Fruit fly (Drosophila melanogaster) whole organism, adult: Measurements from ENCODE around the gene Ptpmeg2.

Experiments used
- CG11617 ChIP-seq: fragments of 200-800 bp; sonication (Bioruptor generic); optimal IDR thresholded peaks from 2 replicates; lab custom pipeline; 2017; ENCODE audit warnings: mild to moderate bottlenecking, missing biosample characterization, missing genetic modification reagents, missing genetic modification characterization
- CG12768 ChIP-seq: fragments of 200-800 bp; sonication (Bioruptor generic); optimal IDR thresholded peaks from 2 replicates; lab custom pipeline; 2017; ENCODE audit warnings: missing biosample characterization, missing genetic modification characterization, mild to moderate bottlenecking, moderate library complexity, missing genetic modification reagents
- CG14711 ChIP-seq: fragments of 200-800 bp; sonication (Bioruptor generic); optimal IDR thresholded peaks from 2 replicates; lab custom pipeline; 2018; ENCODE audit warnings: missing biosample characterization, mild to moderate bottlenecking, missing genetic modification characterization, moderate library complexity
- CG1620 ChIP-seq: fragments of 200-800 bp; sonication (Bioruptor generic); optimal IDR thresholded peaks from 2 replicates; lab custom pipeline; 2016; ENCODE audit warnings: missing biosample characterization, missing genetic modification characterization
- CG33017 ChIP-seq: fragments of 200-800 bp; sonication (Bioruptor generic); optimal IDR thresholded peaks from 2 replicates; lab custom pipeline; 2018; ENCODE audit warnings: missing biosample characterization, mild to moderate bottlenecking, missing genetic modification characterization, moderate library complexity
- CG5204 ChIP-seq: fragments of 200-800 bp; sonication (Bioruptor generic); optimal IDR thresholded peaks from 2 replicates; lab custom pipeline; 2016; ENCODE audit warnings: missing biosample characterization, missing genetic modification characterization
- CG7045 ChIP-seq: fragments of 200-800 bp; sonication (Bioruptor generic); optimal IDR thresholded peaks from 2 replicates; lab custom pipeline; 2017; ENCODE audit warnings: missing biosample characterization, mild to moderate bottlenecking, missing genetic modification characterization
- CG7101 ChIP-seq: fragments of 200-800 bp; sonication (Bioruptor generic); optimal IDR thresholded peaks from 2 replicates; lab custom pipeline; 2018; ENCODE audit warnings: missing biosample characterization, mild to moderate bottlenecking, missing genetic modification characterization, moderate library complexity
- Clk ChIP-seq: fragments of 200-800 bp; sonication (Bioruptor generic); optimal IDR thresholded peaks from 2 replicates; lab custom pipeline; 2017; ENCODE audit warnings: missing biosample characterization, missing genetic modification characterization
- Crg-1 ChIP-seq: fragments of 200-800 bp; sonication (Bioruptor generic); optimal IDR thresholded peaks from 2 replicates; lab custom pipeline; 2016; ENCODE audit warnings: missing biosample characterization, missing genetic modification characterization
- Hr96 ChIP-seq: fragments of 200-800 bp; sonication (Bioruptor generic); optimal IDR thresholded peaks from 2 replicates; lab custom pipeline; 2016; ENCODE audit warnings: missing biosample characterization, missing genetic modification characterization
- Mnt ChIP-seq: fragments of 200-800 bp; sonication (Bioruptor generic); optimal IDR thresholded peaks from 2 replicates; lab custom pipeline; 2016; ENCODE audit warnings: missing biosample characterization, mild to moderate bottlenecking, missing genetic modification characterization
- bab1 ChIP-seq: fragments of 200-800 bp; sonication (Bioruptor generic); optimal IDR thresholded peaks from 3 replicates; lab custom pipeline; 2019; ENCODE audit warnings: missing biosample characterization, mild to moderate bottlenecking, missing genetic modification characterization, moderate library complexity
- cic ChIP-seq: fragments of 200-800 bp; sonication (Bioruptor generic); optimal IDR thresholded peaks from 2 replicates; lab custom pipeline; 2017; ENCODE audit warnings: missing biosample characterization, mild to moderate bottlenecking, missing genetic modification characterization, moderate library complexity
- cnc ChIP-seq, 2 experiments: fragments of >200 bp; optimal IDR thresholded peaks; 2 replicates each; lab custom pipeline; 2017
- kay ChIP-seq: fragments of 200-800 bp; sonication (Bioruptor generic); peaks from one replicate; lab custom pipeline; 2016; ENCODE audit warnings: missing biosample characterization, missing genetic modification characterization, borderline replicate concordance
- ovo ChIP-seq: fragments of 200-800 bp; sonication (Bioruptor generic); optimal IDR thresholded peaks from 2 replicates; lab custom pipeline; 2016; ENCODE audit warnings: missing biosample characterization, missing genetic modification characterization
- pad ChIP-seq: fragments of 200-800 bp; sonication (Bioruptor generic); optimal IDR thresholded peaks from 3 replicates; lab custom pipeline; 2017; ENCODE audit warnings: missing biosample characterization, missing genetic modification characterization, mild to moderate bottlenecking, moderate library complexity, missing genetic modification reagents
- tj ChIP-seq: fragments of 200-800 bp; sonication (Bioruptor generic); optimal IDR thresholded peaks from 3 replicates; lab custom pipeline; 2017; ENCODE audit warnings: missing biosample characterization, mild to moderate bottlenecking, missing genetic modification characterization, moderate library complexity
- toe ChIP-seq: fragments of 200-800 bp; sonication (Bioruptor generic); optimal IDR thresholded peaks from 2 replicates; lab custom pipeline; 2016; ENCODE audit warnings: missing biosample characterization, missing genetic modification characterization

The Ptpmeg2 gene

dm6 chrX:9587881-9588280, 71.1 kb downstream of the Ptpmeg2 start:
- TF ChIP-seq CG12768 (GFP tag; lab: Kevin White, UChicago) (no peak), toe (GFP tag; lab: Kevin White, UChicago) (no peak), Crg-1 (GFP tag; lab: Kevin White, UChicago) (no peak), Mnt (GFP tag; lab: Kevin White, UChicago) (no peak), Hr96 (GFP tag; lab: Kevin White, UChicago) (no peak), CG7101 (tag; lab: Kevin White, UChicago) (no peak), CG14711 (tag; lab: Kevin White, UChicago) (no peak), cic (GFP tag; lab: Kevin White, UChicago) (no peak), ovo (no peak), kay (no peak), CG11617 (GFP tag; lab: Kevin White, UChicago) (no peak), CG7045 (no peak), pad (GFP tag; lab: Kevin White, UChicago) (no peak), tj (GFP tag; lab: Kevin White, UChicago) (no peak), cnc (optimal IDR thresholded peaks at IDR 0.05; lab: Kevin White, UChicago) (no peak), Clk (GFP tag; lab: Kevin White, UChicago) (no peak)

dm6 chrX:9586627-9587026, 72.3 kb downstream of the Ptpmeg2 start:
- TF ChIP-seq CG7045 (no peak), Crg-1 (GFP tag; lab: Kevin White, UChicago) (no peak), toe (GFP tag; lab: Kevin White, UChicago) (no peak), CG33017 (tag; lab: Kevin White, UChicago) (no peak), CG1620 (GFP tag; lab: Kevin White, UChicago) (no peak), cic (GFP tag; lab: Kevin White, UChicago) (no peak), tj (GFP tag; lab: Kevin White, UChicago) (no peak), Clk (GFP tag; lab: Kevin White, UChicago) (no peak), cnc (optimal IDR thresholded peaks at IDR 0.05; lab: Kevin White, UChicago) (no peak)

- TF ChIP-seq CG11617 (GFP tag; lab: Kevin White, UChicago) (no peak), CG12768 (GFP tag; lab: Kevin White, UChicago) (no peak), CG7045 (no peak), ovo (peak; percentile 16), CG1620 (GFP tag; lab: Kevin White, UChicago) (no peak), CG33017 (tag; lab: Kevin White, UChicago) (no peak), CG7101 (tag; lab: Kevin White, UChicago) (no peak), Mnt (GFP tag; lab: Kevin White, UChicago) (no peak), bab1 (GFP tag; lab: Kevin White, UChicago) (no peak), cnc (optimal IDR thresholded peaks at IDR 0.05; lab: Kevin White, UChicago) (no peak), CG14711 (tag; lab: Kevin White, UChicago) (no peak), pad (GFP tag; lab: Kevin White, UChicago) (no peak), Hr96 (GFP tag; lab: Kevin White, UChicago) (peak; percentile 34), kay (no peak)
Measured at dm6 chrX:9586038-9586437, 72.9 kb downstream of the Ptpmeg2 start.

dm6 chrX:9585359-9586002, 73.5 kb downstream of the Ptpmeg2 start, which contains the start of gene Hex-A:
Hex-A (plus strand) TSS chrX:9585675.
- TF ChIP-seq cic (GFP tag; lab: Kevin White, UChicago) (peak; percentile 95), CG7045 (peak; percentile 98), Hr96 (GFP tag; lab: Kevin White, UChicago) (peak; percentile 99), Clk (GFP tag; lab: Kevin White, UChicago) (peak; percentile 89), ovo (peak; percentile 96), CG14711 (tag; lab: Kevin White, UChicago) (peak; percentile 97), CG33017 (tag; lab: Kevin White, UChicago) (peak; percentile 98), pad (GFP tag; lab: Kevin White, UChicago) (peak; percentile 95), toe (GFP tag; lab: Kevin White, UChicago) (peak; percentile 95), CG11617 (GFP tag; lab: Kevin White, UChicago) (peak; percentile 100), cnc (optimal IDR thresholded peaks at IDR 0.05; lab: Kevin White, UChicago) (no peak), Mnt (GFP tag; lab: Kevin White, UChicago) (peak; percentile 88), kay (peak; percentile 97), tj (GFP tag; lab: Kevin White, UChicago) (peak; percentile 97), CG5204 (GFP tag; lab: Kevin White, UChicago) (peak; percentile 96), bab1 (GFP tag; lab: Kevin White, UChicago) (peak; percentile 99), Crg-1 (GFP tag; lab: Kevin White, UChicago) (peak; percentile 91), CG1620 (GFP tag; lab: Kevin White, UChicago) (peak; percentile 97), CG12768 (GFP tag; lab: Kevin White, UChicago) (peak; percentile 98), CG7101 (tag; lab: Kevin White, UChicago) (peak; percentile 100)

dm6 chrX:9584948-9585315, 74.0 kb downstream of the Ptpmeg2 start:
- TF ChIP-seq CG33017 (tag; lab: Kevin White, UChicago) (no peak), Crg-1 (GFP tag; lab: Kevin White, UChicago) (no peak), ovo (no peak), pad (GFP tag; lab: Kevin White, UChicago) (no peak), CG14711 (tag; lab: Kevin White, UChicago) (no peak), CG11617 (GFP tag; lab: Kevin White, UChicago) (no peak), toe (GFP tag; lab: Kevin White, UChicago) (no peak), kay (no peak), tj (GFP tag; lab: Kevin White, UChicago) (no peak), Clk (GFP tag; lab: Kevin White, UChicago) (no peak)
